Worm (Caenorhabditis elegans) whole organism, late embryonic: ENCODE data around the gene str-130.

ENCODE experiments used
- ama-1 ChIP-seq: fragments of 150-350 bp; optimal IDR thresholded peaks from 2 replicates; lab custom pipeline; 2014
- ceh-24 ChIP-seq: sonication (generic microtip); optimal IDR thresholded peaks from 2 replicates; lab custom pipeline; 2016; ENCODE audit warnings: mild to moderate bottlenecking, missing genetic modification characterization, missing compliant biosample characterization
- elt-2 ChIP-seq: sonication (generic microtip); optimal IDR thresholded peaks from 2 replicates; lab custom pipeline; 2016; ENCODE audit warnings: missing genetic modification reagents, missing genetic modification characterization, missing compliant biosample characterization
- fkh-10 ChIP-seq: fragments of 150-350 bp; optimal IDR thresholded peaks from 2 replicates; lab custom pipeline; 2014; ENCODE audit warnings: missing biosample characterization, missing genetic modification reagents, missing genetic modification characterization
- nhr-11 ChIP-seq: fragments of 150-350 bp; optimal IDR thresholded peaks from 2 replicates; lab custom pipeline; 2014; ENCODE audit warnings: missing biosample characterization, missing genetic modification characterization
- odd-2 ChIP-seq: sonication (generic microtip); optimal IDR thresholded peaks from 2 replicates; lab custom pipeline; 2017; ENCODE audit warnings: antibody characterized with exemption, mild to moderate bottlenecking, missing genetic modification characterization, missing compliant biosample characterization
- pha-4 ChIP-seq: fragments of 150-350 bp; optimal IDR thresholded peaks from 2 replicates; lab custom pipeline; 2018; ENCODE audit warnings: missing biosample characterization, missing genetic modification reagents, missing genetic modification characterization
- rnt-1 ChIP-seq: sonication (generic microtip); optimal IDR thresholded peaks from 2 replicates; lab custom pipeline; 2016; ENCODE audit warnings: missing genetic modification characterization, missing compliant biosample characterization
- sox-4 ChIP-seq: sonication (generic microtip); optimal IDR thresholded peaks from 2 replicates; lab custom pipeline; 2017; ENCODE audit warnings: mild to moderate bottlenecking, missing genetic modification characterization, inconsistent platforms, missing compliant biosample characterization
- unc-55 ChIP-seq: sonication (generic microtip); optimal IDR thresholded peaks from 2 replicates; lab custom pipeline; 2017; ENCODE audit warnings: missing biosample characterization, missing genetic modification reagents, missing genetic modification characterization

ce11 chrV:8044957-8045356 is 45.5 kb downstream of the str-130 start:
- TF ChIP-seq pha-4 (no peak), rnt-1 (tag; lab: Kevin White, UChicago) (no peak), nhr-11 (tag; lab: Kevin White, UChicago) (no peak), sox-4 (no peak), ama-1 (no peak), fkh-10 (GFP tag; lab: Kevin White, UChicago) (no peak), elt-2 (tag; lab: Kevin White, UChicago) (no peak), ceh-24 (tag; lab: Kevin White, UChicago) (no peak), unc-55 (GFP tag; lab: Kevin White, UChicago) (no peak), odd-2 (tag; lab: Kevin White, UChicago) (no peak)
